Fruit fly (Drosophila melanogaster) whole organism, embryonic: ENCODE data around the gene CG16959.

Source experiments
- Atf-2 ChIP-seq: fragments of 200-800 bp; sonication (Bioruptor generic); optimal IDR thresholded peaks from 2 replicates; lab custom pipeline; 2016; ENCODE audit warnings: missing biosample characterization, missing genetic modification characterization
- CG12744 ChIP-seq: fragments of 200-800 bp; sonication (Bioruptor generic); optimal IDR thresholded peaks from 2 replicates; lab custom pipeline; 2016; ENCODE audit warnings: missing biosample characterization, missing genetic modification characterization
- CG14014 ChIP-seq: fragments of 200-800 bp; sonication (Bioruptor generic); IDR thresholded peaks from 2 replicates; pipeline ENCODE4 v1.3.6; 2022; ENCODE audit warnings: missing biosample characterization, missing genetic modification characterization
- CG14050 ChIP-seq: fragments of 200-800 bp; sonication (Bioruptor generic); IDR thresholded peaks from 3 replicates; pipeline ENCODE4 v1.3.6; 2022; ENCODE audit warnings: missing biosample characterization, missing genetic modification characterization
- CG14667 ChIP-seq: fragments of 200-800 bp; sonication (Bioruptor generic); IDR thresholded peaks from 2 replicates; pipeline ENCODE4 v1.3.6; 2022; ENCODE audit warnings: missing biosample characterization, missing genetic modification characterization
- CG15479 ChIP-seq: fragments of 200-800 bp; sonication (Bioruptor generic); optimal IDR thresholded peaks from 3 replicates; lab custom pipeline; 2019; ENCODE audit warnings: missing biosample characterization, mild to moderate bottlenecking, missing genetic modification characterization, moderate library complexity
- CG15601 ChIP-seq: fragments of 200-800 bp; sonication (Bioruptor generic); optimal IDR thresholded peaks from 3 replicates; lab custom pipeline; 2019; ENCODE audit warnings: missing biosample characterization, mild to moderate bottlenecking, missing genetic modification characterization, moderate library complexity
- CG17612 ChIP-seq: fragments of 200-800 bp; sonication (Bioruptor generic); IDR thresholded peaks from 2 replicates; pipeline ENCODE4 v1.3.6; 2022; ENCODE audit warnings: missing biosample characterization, missing genetic modification characterization
- CG1832 ChIP-seq: fragments of 200-800 bp; sonication (Bioruptor generic); optimal IDR thresholded peaks from 2 replicates; lab custom pipeline; 2017; ENCODE audit warnings: missing biosample characterization, mild to moderate bottlenecking, missing genetic modification characterization, inconsistent platforms
- CG18619 ChIP-seq: fragments of 200-800 bp; sonication (Bioruptor generic); optimal IDR thresholded peaks from 3 replicates; lab custom pipeline; 2017; ENCODE audit warnings: missing biosample characterization, mild to moderate bottlenecking, missing genetic modification characterization
- CG2116 ChIP-seq: fragments of 200-800 bp; sonication (Bioruptor generic); optimal IDR thresholded peaks from 3 replicates; lab custom pipeline; 2018; ENCODE audit warnings: missing biosample characterization, mild to moderate bottlenecking, missing genetic modification characterization
- CG2678 ChIP-seq: fragments of 200-800 bp; sonication (Bioruptor generic); optimal IDR thresholded peaks from 3 replicates; lab custom pipeline; 2019; ENCODE audit warnings: missing biosample characterization, mild to moderate bottlenecking, missing genetic modification characterization, moderate library complexity
- CG32532 ChIP-seq: fragments of 200-800 bp; sonication (Bioruptor generic); IDR thresholded peaks from 2 replicates; pipeline ENCODE4 v1.3.6; 2022; ENCODE audit warnings: missing biosample characterization, missing genetic modification characterization
- CG32767 ChIP-seq: fragments of 200-800 bp; sonication (Bioruptor generic); IDR thresholded peaks from 2 replicates; pipeline ENCODE4 v1.3.6; 2022; ENCODE audit warnings: missing biosample characterization, missing genetic modification characterization
- CG34224 ChIP-seq: fragments of 200-800 bp; sonication (Bioruptor generic); IDR thresholded peaks from 3 replicates; pipeline ENCODE4 v1.3.6; 2022; ENCODE audit warnings: missing biosample characterization, missing genetic modification characterization; ENCODE audit not compliant: partially characterized antibody
- CG4360 ChIP-seq: fragments of 200-800 bp; sonication (Bioruptor generic); IDR thresholded peaks from 2 replicates; pipeline ENCODE4 v1.3.6; 2022; ENCODE audit warnings: missing biosample characterization, missing genetic modification characterization
- CG5245 ChIP-seq: fragments of 200-800 bp; sonication (Bioruptor generic); optimal IDR thresholded peaks from 3 replicates; lab custom pipeline; 2016; ENCODE audit warnings: missing biosample characterization, missing genetic modification characterization
- CG8359 ChIP-seq: fragments of 200-800 bp; sonication (Bioruptor generic); optimal IDR thresholded peaks from 2 replicates; lab custom pipeline; 2017; ENCODE audit warnings: missing biosample characterization, mild to moderate bottlenecking, missing genetic modification characterization, borderline replicate concordance
- CG8944 ChIP-seq: fragments of 200-800 bp; sonication (Bioruptor generic); optimal IDR thresholded peaks from 3 replicates; lab custom pipeline; 2016; ENCODE audit warnings: missing biosample characterization, missing genetic modification characterization
- CG9727 ChIP-seq: fragments of 200-800 bp; sonication (Bioruptor generic); optimal IDR thresholded peaks from 3 replicates; lab custom pipeline; 2017; ENCODE audit warnings: missing biosample characterization, mild to moderate bottlenecking, missing genetic modification characterization
- CoRest ChIP-seq: fragments of 200-800 bp; sonication (Bioruptor generic); optimal IDR thresholded peaks from 3 replicates; lab custom pipeline; 2018; ENCODE audit warnings: missing biosample characterization, mild to moderate bottlenecking, missing genetic modification characterization, moderate library complexity
- Dref ChIP-seq: fragments of 200-800 bp; sonication (Bioruptor generic); IDR thresholded peaks from 2 replicates; pipeline ENCODE4 v1.3.6; 2022; ENCODE audit warnings: missing biosample characterization, missing genetic modification characterization
- Eip74EF ChIP-seq, 2 experiments: fragments of 200-800 bp in 1 of 2; fragments of >200 bp in 1 of 2; sonication (Bioruptor generic) in 1 of 2; optimal IDR thresholded peaks; 2 replicates each; lab custom pipeline; 2017 to 2019; ENCODE audit warnings: missing biosample characterization in 2 of 2, missing genetic modification characterization in 2 of 2, mild to moderate bottlenecking in 1 of 2, moderate library complexity in 1 of 2
- HmgD ChIP-seq: fragments of 200-800 bp; sonication (Bioruptor generic); optimal IDR thresholded peaks from 3 replicates; lab custom pipeline; 2016; ENCODE audit warnings: missing biosample characterization, missing genetic modification characterization
- Hsf ChIP-seq: fragments of 200-800 bp; sonication (Bioruptor generic); optimal IDR thresholded peaks from 3 replicates; lab custom pipeline; 2016; ENCODE audit warnings: missing biosample characterization, missing genetic modification characterization
- NFAT ChIP-seq: fragments of 200-800 bp; sonication (Bioruptor generic); IDR thresholded peaks from 2 replicates; pipeline ENCODE4 v1.3.6; 2022; ENCODE audit warnings: missing biosample characterization, missing genetic modification characterization
- Nf-YA ChIP-seq: fragments of 200-800 bp; sonication (Bioruptor generic); IDR thresholded peaks from 2 replicates; pipeline ENCODE4 v1.3.6; 2022; ENCODE audit warnings: missing biosample characterization, missing genetic modification characterization
- NfI ChIP-seq: fragments of 200-800 bp; sonication (Bioruptor generic); optimal IDR thresholded peaks from 3 replicates; lab custom pipeline; 2018; ENCODE audit warnings: missing biosample characterization, mild to moderate bottlenecking, missing genetic modification characterization, moderate library complexity
- Ravus ChIP-seq: fragments of 200-800 bp; sonication (Bioruptor generic); IDR thresholded peaks from 2 replicates; pipeline ENCODE4 v1.3.6; 2022; ENCODE audit warnings: missing biosample characterization, missing genetic modification characterization
- Xbp1 ChIP-seq: fragments of 200-800 bp; sonication (Bioruptor generic); optimal IDR thresholded peaks from 3 replicates; lab custom pipeline; 2016; ENCODE audit warnings: missing biosample characterization, mild to moderate bottlenecking, missing genetic modification characterization
- Xrp1 ChIP-seq: fragments of 200-800 bp; sonication (Bioruptor generic); IDR thresholded peaks from 2 replicates; pipeline ENCODE4 v1.3.6; 2022; ENCODE audit warnings: missing biosample characterization, missing genetic modification characterization
- ato ChIP-seq: fragments of 200-800 bp; sonication (Bioruptor generic); IDR thresholded peaks from 2 replicates; pipeline ENCODE4 v1.3.6; 2022; ENCODE audit warnings: missing biosample characterization, missing genetic modification characterization; ENCODE audit not compliant: partially characterized antibody
- bcd ChIP-seq: fragments of 200-800 bp; sonication (Bioruptor generic); optimal IDR thresholded peaks from 2 replicates; lab custom pipeline; 2017; ENCODE audit warnings: missing biosample characterization, mild to moderate bottlenecking, missing genetic modification characterization
- cg ChIP-seq: fragments of 200-800 bp; sonication (Bioruptor generic); optimal IDR thresholded peaks from 3 replicates; lab custom pipeline; 2019; ENCODE audit warnings: missing biosample characterization, mild to moderate bottlenecking, missing genetic modification characterization, moderate library complexity
- dpn ChIP-seq, 2 experiments: fragments of 200-800 bp; sonication (Bioruptor generic); optimal IDR thresholded peaks; 3 replicates each; lab custom pipeline; 2016; ENCODE audit warnings: missing biosample characterization in 2 of 2, missing genetic modification characterization in 2 of 2
- ems ChIP-seq: fragments of 200-800 bp; sonication (Bioruptor generic); optimal IDR thresholded peaks from 3 replicates; lab custom pipeline; 2016; ENCODE audit warnings: missing biosample characterization, missing genetic modification characterization
- fd102C ChIP-seq: fragments of 200-800 bp; sonication (Bioruptor generic); optimal IDR thresholded peaks from 2 replicates; lab custom pipeline; 2018; ENCODE audit warnings: missing biosample characterization, mild to moderate bottlenecking, missing genetic modification characterization, moderate library complexity
- hb ChIP-seq: fragments of 200-800 bp; sonication (Bioruptor generic); IDR thresholded peaks from 3 replicates; pipeline ENCODE4 v1.3.6; 2022; ENCODE audit warnings: missing biosample characterization, missing genetic modification characterization; ENCODE audit not compliant: partially characterized antibody
- hbn ChIP-seq: fragments of 200-800 bp; sonication (Bioruptor generic); IDR thresholded peaks from 2 replicates; pipeline ENCODE4 v1.3.6; 2022; ENCODE audit warnings: missing biosample characterization, missing genetic modification characterization; ENCODE audit not compliant: partially characterized antibody
- her ChIP-seq: fragments of 200-800 bp; sonication (Bioruptor generic); optimal IDR thresholded peaks from 2 replicates; lab custom pipeline; 2016; ENCODE audit warnings: missing biosample characterization, missing genetic modification characterization
- jumu ChIP-seq: fragments of 200-800 bp; sonication (Bioruptor generic); optimal IDR thresholded peaks from 3 replicates; lab custom pipeline; 2016; ENCODE audit warnings: missing biosample characterization, missing genetic modification characterization
- kah ChIP-seq: fragments of 200-800 bp; sonication (Bioruptor generic); optimal IDR thresholded peaks from 2 replicates; lab custom pipeline; 2018; ENCODE audit warnings: missing biosample characterization, mild to moderate bottlenecking, missing genetic modification characterization
- ken ChIP-seq: fragments of 200-800 bp; sonication (Bioruptor generic); IDR thresholded peaks from 3 replicates; pipeline ENCODE4 v1.3.6; 2022; ENCODE audit warnings: missing biosample characterization, missing genetic modification characterization
- lmd ChIP-seq: fragments of 200-800 bp; sonication (Bioruptor generic); IDR thresholded peaks from 2 replicates; pipeline ENCODE4 v1.3.6; 2022; ENCODE audit warnings: missing biosample characterization, missing genetic modification characterization
- nau ChIP-seq: fragments of 200-800 bp; sonication (Bioruptor generic); optimal IDR thresholded peaks from 3 replicates; lab custom pipeline; 2017; ENCODE audit warnings: missing biosample characterization, mild to moderate bottlenecking, missing genetic modification characterization, missing genetic modification reagents
- phol ChIP-seq: fragments of 200-800 bp; sonication (Bioruptor generic); optimal IDR thresholded peaks from 3 replicates; lab custom pipeline; 2018; ENCODE audit warnings: missing biosample characterization, mild to moderate bottlenecking, missing genetic modification characterization, moderate library complexity
- ranshi ChIP-seq: fragments of 200-800 bp; sonication (Bioruptor generic); IDR thresholded peaks from 2 replicates; pipeline ENCODE4 v1.3.6; 2022; ENCODE audit warnings: missing biosample characterization, missing genetic modification characterization
- sd ChIP-seq: fragments of 200-800 bp; sonication (Bioruptor generic); optimal IDR thresholded peaks from 3 replicates; lab custom pipeline; 2018; ENCODE audit warnings: missing biosample characterization, mild to moderate bottlenecking, missing genetic modification characterization, moderate library complexity
- sisA ChIP-seq: fragments of 200-800 bp; sonication (Bioruptor generic); IDR thresholded peaks from 2 replicates; pipeline ENCODE4 v1.3.6; 2022; ENCODE audit warnings: missing biosample characterization, missing genetic modification characterization
- tin ChIP-seq: fragments of 200-800 bp; sonication (Bioruptor generic); optimal IDR thresholded peaks from 3 replicates; lab custom pipeline; 2016; ENCODE audit warnings: missing biosample characterization, missing genetic modification characterization
- tio ChIP-seq: fragments of 200-800 bp; sonication (Bioruptor generic); optimal IDR thresholded peaks from 2 replicates; lab custom pipeline; 2017; ENCODE audit warnings: missing biosample characterization, missing genetic modification characterization, inconsistent platforms

Gene CG16959

DNA sequence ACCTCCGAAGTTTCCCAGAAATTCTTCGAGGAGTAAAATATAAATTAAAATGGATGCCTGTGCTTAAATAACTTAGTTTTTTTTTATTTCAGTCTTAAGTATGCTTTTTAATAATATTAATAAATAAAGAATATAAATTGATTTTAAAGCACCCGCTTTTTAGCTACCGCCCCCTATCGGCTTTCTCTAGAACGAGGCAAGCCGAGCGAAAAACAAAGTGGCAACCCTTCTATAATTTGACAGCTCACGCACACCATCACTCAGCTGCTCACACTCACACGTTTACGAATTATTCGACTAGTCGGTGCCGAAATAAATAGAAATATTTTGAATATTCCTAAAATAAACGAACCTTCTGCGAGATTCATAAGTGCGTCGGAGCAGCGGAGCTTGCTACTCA, 36.4 kb upstream of the CG16959 start, which contains the start of gene CG6878 (continued):
- TF ChIP-seq kah (GFP tag; lab: Kevin White, UChicago) (peak; percentile 27), CG4360 (GFP tag; lab: Robert Waterston, UW) (no peak), NfI (GFP tag; lab: Kevin White, UChicago) (peak; percentile 60), tin (GFP tag; lab: Kevin White, UChicago) (no peak), CG18619 (no peak), CG8359 (GFP tag; lab: Kevin White, UChicago) (no peak), jumu (GFP tag; lab: Kevin White, UChicago) (no peak), dpn (GFP tag; optimal IDR thresholded peaks at IDR 0.05; lab: Kevin White, UChicago) (peak in 1 of 2 experiments; percentile 16), CG2678 (tag; lab: Kevin White, UChicago) (no peak), CG14050 (GFP tag; lab: Robert Waterston, UW) (no peak), Ravus (GFP tag; lab: Robert Waterston, UW) (no peak), CG32767 (no peak), nau (GFP tag; lab: Kevin White, UChicago) (no peak), bcd (GFP tag; lab: Kevin White, UChicago) (peak; percentile 8), HmgD (GFP tag; lab: Kevin White, UChicago) (no peak), CG9727 (no peak), CG15479 (GFP tag; lab: Kevin White, UChicago) (no peak), ken (GFP tag; lab: Robert Waterston, UW) (no peak), lmd (GFP tag; lab: Robert Waterston, UW) (no peak), CG32532 (GFP tag; lab: Robert Waterston, UW) (peak; percentile 40; the same call in 1 of the 2 replicates), fd102C (no peak), NFAT (no peak), sd (tag; lab: Kevin White, UChicago) (no peak), CG2116 (GFP tag; lab: Kevin White, UChicago) (peak; percentile 42), CG1832 (GFP tag; lab: Kevin White, UChicago) (no peak), CG5245 (no peak), ato (peak; percentile 28; the same call in 1 of the 2 replicates), Xrp1 (GFP tag; lab: Robert Waterston, UW) (0 out of 2 replicates have a peak, but pooled peaks have one; percentile 8), sisA (no peak; the same call in 1 of the 2 replicates), CG14667 (GFP tag; lab: Robert Waterston, UW) (no peak), CG12744 (GFP tag; lab: Kevin White, UChicago) (no peak), Xbp1 (GFP tag; lab: Kevin White, UChicago) (peak; percentile 24), Dref (0 out of 2 replicates have a peak, but pooled peaks have one; percentile 32), cg (GFP tag; lab: Kevin White, UChicago) (peak; percentile 94), Eip74EF (GFP tag; optimal IDR thresholded peaks at IDR 0.05; lab: Kevin White, UChicago) (no peak), hb (GFP tag; lab: Robert Waterston, UW) (no peak), hbn (GFP tag; lab: Robert Waterston, UW) (no peak), ranshi (GFP tag; lab: Robert Waterston, UW) (no peak), CG17612 (GFP tag; lab: Robert Waterston, UW) (no peak), Atf-2 (GFP tag; lab: Kevin White, UChicago) (no peak), ems (no peak), tio (GFP tag; lab: Kevin White, UChicago) (no peak), CG8944 (GFP tag; lab: Kevin White, UChicago) (no peak), CoRest (tag; lab: Kevin White, UChicago) (peak; percentile 47), CG14014 (peak; percentile 24; the same call in 1 of the 2 replicates), CG15601 (tag; lab: Kevin White, UChicago) (peak; percentile 37), CG34224 (GFP tag; lab: Robert Waterston, UW) (0 out of 3 replicates have a peak, but pooled peaks have one; percentile 29), Nf-YA (GFP tag; lab: Robert Waterston, UW) (no peak), Hsf (GFP tag; lab: Kevin White, UChicago) (peak; percentile 2), her (no peak), phol (tag; lab: Kevin White, UChicago) (peak; percentile 47)
